Fruit fly (Drosophila melanogaster) whole organism, embryonic: ENCODE results near the gene CG13075.

ENCODE experiments used
- Abd-B ChIP-seq: fragments of 200-800 bp; sonication (Bioruptor generic); optimal IDR thresholded peaks from 2 replicates; lab custom pipeline; 2018; ENCODE audit warnings: missing biosample characterization, mild to moderate bottlenecking, missing genetic modification characterization, moderate library complexity
- Ada2b ChIP-seq: fragments of 200-800 bp; sonication (Bioruptor generic); IDR thresholded peaks from 2 replicates; pipeline ENCODE4 v1.3.6; 2022; ENCODE audit warnings: missing biosample characterization, missing genetic modification characterization
- CG10462 ChIP-seq: fragments of 200-800 bp; sonication (Bioruptor generic); optimal IDR thresholded peaks from 2 replicates; lab custom pipeline; 2016; ENCODE audit warnings: missing biosample characterization, missing genetic modification characterization
- CG10543 ChIP-seq: fragments of 200-800 bp; sonication (Bioruptor generic); optimal IDR thresholded peaks from 3 replicates; lab custom pipeline; 2017; ENCODE audit warnings: missing biosample characterization, mild to moderate bottlenecking, missing genetic modification characterization, moderate library complexity
- CG17829 ChIP-seq: fragments of 200-800 bp; optimal IDR thresholded peaks from 2 replicates; lab custom pipeline; 2019; ENCODE audit warnings: missing biosample characterization, mild to moderate bottlenecking, missing genetic modification characterization, moderate library complexity
- CG18262 ChIP-seq: fragments of 200-800 bp; optimal IDR thresholded peaks from 3 replicates; lab custom pipeline; 2019; ENCODE audit warnings: missing biosample characterization, mild to moderate bottlenecking, missing genetic modification characterization, moderate library complexity
- CG1832 ChIP-seq: fragments of 200-800 bp; sonication (Bioruptor generic); optimal IDR thresholded peaks from 2 replicates; lab custom pipeline; 2017; ENCODE audit warnings: missing biosample characterization, mild to moderate bottlenecking, missing genetic modification characterization, inconsistent platforms
- CG2202 ChIP-seq: fragments of 200-800 bp; sonication (Bioruptor generic); optimal IDR thresholded peaks from 2 replicates; lab custom pipeline; 2018; ENCODE audit warnings: missing biosample characterization, mild to moderate bottlenecking, missing genetic modification characterization
- CG7372 ChIP-seq: fragments of 200-800 bp; sonication (Bioruptor generic); IDR thresholded peaks from 2 replicates; pipeline ENCODE4 v1.3.6; 2022; ENCODE audit warnings: missing biosample characterization, missing genetic modification characterization
- CG7839 ChIP-seq: fragments of 200-800 bp; sonication (Bioruptor generic); optimal IDR thresholded peaks from 3 replicates; lab custom pipeline; 2018; ENCODE audit warnings: missing biosample characterization, mild to moderate bottlenecking, missing genetic modification characterization, moderate library complexity
- CG8281 ChIP-seq: fragments of 200-800 bp; sonication (Bioruptor generic); optimal IDR thresholded peaks from 2 replicates; lab custom pipeline; 2018; ENCODE audit warnings: missing biosample characterization, mild to moderate bottlenecking, missing genetic modification characterization, moderate library complexity
- CG8478 ChIP-seq: fragments of >200 bp; optimal IDR thresholded peaks from 2 replicates; lab custom pipeline; 2018
- CoRest ChIP-seq: fragments of 200-800 bp; sonication (Bioruptor generic); optimal IDR thresholded peaks from 3 replicates; lab custom pipeline; 2018; ENCODE audit warnings: missing biosample characterization, mild to moderate bottlenecking, missing genetic modification characterization, moderate library complexity
- D ChIP-seq, 2 experiments: fragments of 200-800 bp in 1 of 2; fragments of >200 bp in 1 of 2; sonication (Bioruptor generic) in 1 of 2; optimal IDR thresholded peaks; 2 replicates in 1 of 2; 3 replicates in 1 of 2; lab custom pipeline; 2017; ENCODE audit warnings: mild to moderate bottlenecking in 1 of 2, missing biosample characterization in 1 of 2, missing genetic modification characterization in 1 of 2, missing genetic modification reagents in 1 of 2
- Doc2 ChIP-seq: fragments of 200-800 bp; sonication (Bioruptor generic); IDR thresholded peaks from 2 replicates; pipeline ENCODE4 v1.3.6; 2022; ENCODE audit warnings: missing biosample characterization, missing genetic modification characterization
- HLH4C ChIP-seq: fragments of 200-800 bp; sonication (Bioruptor generic); IDR thresholded peaks from 3 replicates; pipeline ENCODE4 v1.3.6; 2022; ENCODE audit warnings: missing biosample characterization, missing genetic modification characterization; ENCODE audit not compliant: partially characterized antibody
- Hr78 ChIP-seq, 2 experiments: fragments of 200-800 bp in 1 of 2; fragments of >200 bp in 1 of 2; sonication (Bioruptor generic) in 1 of 2; optimal IDR thresholded peaks; 2 replicates each; lab custom pipeline; 2017 to 2019; ENCODE audit warnings: missing biosample characterization in 2 of 2, missing genetic modification characterization in 2 of 2, mild to moderate bottlenecking in 1 of 2, moderate library complexity in 1 of 2
- Lhr ChIP-seq: fragments of 200-800 bp; sonication (Bioruptor generic); optimal IDR thresholded peaks from 3 replicates; lab custom pipeline; 2017; ENCODE audit warnings: mild to moderate bottlenecking, missing biosample characterization, missing genetic modification reagents, missing genetic modification characterization
- NfI ChIP-seq: fragments of 200-800 bp; sonication (Bioruptor generic); optimal IDR thresholded peaks from 3 replicates; lab custom pipeline; 2018; ENCODE audit warnings: missing biosample characterization, mild to moderate bottlenecking, missing genetic modification characterization, moderate library complexity
- Sox102F ChIP-seq: fragments of 200-800 bp; sonication (Bioruptor generic); optimal IDR thresholded peaks from 2 replicates; lab custom pipeline; 2018; ENCODE audit warnings: missing biosample characterization, mild to moderate bottlenecking, missing genetic modification characterization, moderate library complexity
- Sry-β ChIP-seq: fragments of 200-800 bp; sonication (Bioruptor generic); optimal IDR thresholded peaks from 2 replicates; lab custom pipeline; 2018; ENCODE audit warnings: missing biosample characterization, mild to moderate bottlenecking, missing genetic modification characterization, moderate library complexity
- Stat92E ChIP-seq, 3 experiments: fragments of >200 bp in 2 of 3; fragments of 200-800 bp in 1 of 3; sonication (Bioruptor generic) in 1 of 3; optimal IDR thresholded peaks; 2 replicates each; lab custom pipeline; 2017 to 2019; ENCODE audit warnings: missing biosample characterization in 3 of 3, missing genetic modification characterization in 3 of 3, mild to moderate bottlenecking in 1 of 3, moderate library complexity in 1 of 3
- Xbp1 ChIP-seq: fragments of 200-800 bp; sonication (Bioruptor generic); optimal IDR thresholded peaks from 3 replicates; lab custom pipeline; 2016; ENCODE audit warnings: missing biosample characterization, mild to moderate bottlenecking, missing genetic modification characterization
- abd-A ChIP-seq: fragments of 200-800 bp; sonication (Bioruptor generic); optimal IDR thresholded peaks from 3 replicates; lab custom pipeline; 2019; ENCODE audit warnings: missing biosample characterization, mild to moderate bottlenecking, missing genetic modification characterization, moderate library complexity
- cad ChIP-seq: fragments of >200 bp; optimal IDR thresholded peaks from 2 replicates; lab custom pipeline; 2017; ENCODE audit warnings: missing biosample characterization, missing genetic modification characterization
- cg ChIP-seq: fragments of 200-800 bp; sonication (Bioruptor generic); optimal IDR thresholded peaks from 3 replicates; lab custom pipeline; 2019; ENCODE audit warnings: missing biosample characterization, mild to moderate bottlenecking, missing genetic modification characterization, moderate library complexity
- crol ChIP-seq: fragments of 200-800 bp; sonication (Bioruptor generic); IDR thresholded peaks from 2 replicates; pipeline ENCODE4 v1.3.6; 2022; ENCODE audit warnings: missing biosample characterization, missing genetic modification characterization
- fd3F ChIP-seq: fragments of 200-800 bp; sonication (Bioruptor generic); optimal IDR thresholded peaks from 2 replicates; lab custom pipeline; 2018; ENCODE audit warnings: missing biosample characterization, mild to moderate bottlenecking, missing genetic modification characterization, moderate library complexity
- gce ChIP-seq: fragments of 200-800 bp; sonication (Bioruptor generic); IDR thresholded peaks from 3 replicates; pipeline ENCODE4 v1.3.6; 2022; ENCODE audit warnings: missing biosample characterization, missing genetic modification characterization
- gcm ChIP-seq: fragments of 200-800 bp; sonication (Bioruptor generic); optimal IDR thresholded peaks from 2 replicates; lab custom pipeline; 2019; ENCODE audit warnings: missing biosample characterization, mild to moderate bottlenecking, missing genetic modification characterization, moderate library complexity
- grn ChIP-seq: fragments of 200-800 bp; sonication (Bioruptor generic); optimal IDR thresholded peaks from 3 replicates; lab custom pipeline; 2017; ENCODE audit warnings: missing biosample characterization, missing genetic modification characterization
- ham ChIP-seq: fragments of 200-800 bp; sonication (Bioruptor generic); IDR thresholded peaks from 2 replicates; pipeline ENCODE4 v1.3.6; 2022; ENCODE audit warnings: missing biosample characterization, missing genetic modification characterization
- kni ChIP-seq: fragments of 200-800 bp; sonication (Bioruptor generic); optimal IDR thresholded peaks from 3 replicates; lab custom pipeline; 2017; ENCODE audit warnings: mild to moderate bottlenecking, missing biosample characterization, missing genetic modification reagents, missing genetic modification characterization
- mld ChIP-seq: fragments of 200-800 bp; sonication (Bioruptor generic); IDR thresholded peaks from 3 replicates; pipeline ENCODE4 v1.3.6; 2022; ENCODE audit warnings: missing biosample characterization, missing genetic modification characterization; ENCODE audit not compliant: partially characterized antibody
- nmo ChIP-seq: fragments of 200-800 bp; sonication (Bioruptor generic); optimal IDR thresholded peaks from 2 replicates; lab custom pipeline; 2018; ENCODE audit warnings: missing biosample characterization, mild to moderate bottlenecking, missing genetic modification characterization, moderate library complexity
- oc ChIP-seq: fragments of 200-800 bp; sonication (Bioruptor generic); optimal IDR thresholded peaks from 2 replicates; lab custom pipeline; 2018; ENCODE audit warnings: missing biosample characterization, mild to moderate bottlenecking, missing genetic modification characterization, moderate library complexity
- pan ChIP-seq, 4 experiments: fragments of >200 bp in 3 of 4; fragments of 200-800 bp in 1 of 4; sonication (Bioruptor generic) in 1 of 4; optimal IDR thresholded peaks in 3 of 4; IDR thresholded peaks in 1 of 4; 2 replicates each; pipeline versions ENCODE4 v1.3.6 to Lab custom; 2017 to 2022; ENCODE audit warnings: missing biosample characterization in 2 of 4, missing genetic modification characterization in 2 of 4, mixed read lengths in 1 of 4
- pros ChIP-seq: fragments of 200-800 bp; sonication (Bioruptor generic); optimal IDR thresholded peaks from 3 replicates; lab custom pipeline; 2019; ENCODE audit warnings: missing biosample characterization, mild to moderate bottlenecking, missing genetic modification characterization, moderate library complexity
- sd ChIP-seq: fragments of 200-800 bp; sonication (Bioruptor generic); optimal IDR thresholded peaks from 3 replicates; lab custom pipeline; 2018; ENCODE audit warnings: missing biosample characterization, mild to moderate bottlenecking, missing genetic modification characterization, moderate library complexity
- shn ChIP-seq: fragments of 200-800 bp; sonication (Bioruptor generic); optimal IDR thresholded peaks from 3 replicates; lab custom pipeline; 2016; ENCODE audit warnings: missing biosample characterization, missing genetic modification characterization
- sug ChIP-seq: fragments of 200-800 bp; optimal IDR thresholded peaks from 2 replicates; lab custom pipeline; 2019; ENCODE audit warnings: missing biosample characterization, mild to moderate bottlenecking, missing genetic modification characterization, moderate library complexity
- tll ChIP-seq, 2 experiments: fragments of 200-800 bp in 1 of 2; fragments of >200 bp in 1 of 2; sonication (Bioruptor generic) in 1 of 2; optimal IDR thresholded peaks; 2 replicates each; lab custom pipeline; 2017 to 2019; ENCODE audit warnings: missing biosample characterization in 2 of 2, missing genetic modification characterization in 2 of 2, mild to moderate bottlenecking in 1 of 2, moderate library complexity in 1 of 2
- twi ChIP-seq: fragments of 200-800 bp; optimal IDR thresholded peaks from 2 replicates; lab custom pipeline; 2019; ENCODE audit warnings: missing biosample characterization, mild to moderate bottlenecking, missing genetic modification characterization, moderate library complexity
- tx ChIP-seq: fragments of 200-800 bp; sonication (Bioruptor generic); optimal IDR thresholded peaks from 2 replicates; lab custom pipeline; 2016; ENCODE audit warnings: missing biosample characterization, missing genetic modification characterization
- z ChIP-seq: fragments of 200-800 bp; sonication (Bioruptor generic); IDR thresholded peaks from 3 replicates; pipeline ENCODE4 v1.3.6; 2022; ENCODE audit warnings: missing biosample characterization, missing genetic modification characterization
- zen ChIP-seq: fragments of 200-800 bp; sonication (Bioruptor generic); optimal IDR thresholded peaks from 3 replicates; lab custom pipeline; 2018; ENCODE audit warnings: missing biosample characterization, mild to moderate bottlenecking, missing genetic modification characterization, moderate library complexity

Gene CG13075

dm6 chr3L:16043782-16044352 lies 39.9 kb upstream of the CG13075 start:
- TF ChIP-seq crol (GFP tag; lab: Robert Waterston, UW): peak; percentile 87
- TF ChIP-seq pan (optimal IDR thresholded peaks at IDR 0.05; lab: Kevin White, UChicago): peak in 1 of 2 experiments; percentile 54
- TF ChIP-seq pan (GFP tag; optimal IDR thresholded peaks at IDR 0.05 in 1 of 2, IDR thresholded peaks at IDR 0.05 in 1 of 2): no peak
- TF ChIP-seq HLH4C (GFP tag; lab: Robert Waterston, UW): no peak
- TF ChIP-seq abd-A (tag; lab: Kevin White, UChicago): peak; percentile 68
- TF ChIP-seq zen (tag; lab: Kevin White, UChicago): peak; percentile 63
- no peak for TF ChIP-seq sug (tag; lab: Kevin White, UChicago)
- no peak for TF ChIP-seq NfI (GFP tag; lab: Kevin White, UChicago)
- TF ChIP-seq kni (GFP tag; lab: Kevin White, UChicago): peak; percentile 88
- TF ChIP-seq CG8478 (lab: Kevin White, UChicago): no peak
- no peak for TF ChIP-seq CG10462
- TF ChIP-seq z: 0 out of 3 replicates have a peak, but pooled peaks have one; percentile 43
- TF ChIP-seq oc (tag; lab: Kevin White, UChicago): peak; percentile 4
- TF ChIP-seq gce: 0 out of 3 replicates have a peak, but pooled peaks have one; percentile 31
- peak; percentile 58 for TF ChIP-seq cad (GFP tag; lab: Kevin White, UChicago)
- peak; percentile 11 for TF ChIP-seq Sry-β (GFP tag; lab: Kevin White, UChicago)
- peak; percentile 24 for TF ChIP-seq cg (GFP tag; lab: Kevin White, UChicago)
- TF ChIP-seq CG8281 (tag; lab: Kevin White, UChicago): peak; percentile 34
- TF ChIP-seq sd: peak; percentile 69
- peak in 1 of 3 experiments; percentile 95 for TF ChIP-seq Stat92E (GFP tag; optimal IDR thresholded peaks at IDR 0.05; lab: Kevin White, UChicago)
- TF ChIP-seq tx (GFP tag; lab: Kevin White, UChicago): no peak
- peak; percentile 37 for TF ChIP-seq CG1832 (GFP tag; lab: Kevin White, UChicago)
- TF ChIP-seq Hr78 (GFP tag; optimal IDR thresholded peaks at IDR 0.05; lab: Kevin White, UChicago): peak in 1 of 2 experiments; percentile 62
- TF ChIP-seq gcm: peak; percentile 35
- TF ChIP-seq CG10543 (GFP tag; lab: Kevin White, UChicago): peak; percentile 28
- TF ChIP-seq tll (GFP tag; optimal IDR thresholded peaks at IDR 0.05; lab: Kevin White, UChicago): peak in 1 of 2 experiments; percentile 89
- peak; percentile 11 for TF ChIP-seq twi (tag; lab: Kevin White, UChicago)
- peak; percentile 84 for TF ChIP-seq grn
- peak; percentile 84 for TF ChIP-seq pros (GFP tag; lab: Kevin White, UChicago)
- TF ChIP-seq Ada2b: no peak
- TF ChIP-seq shn (GFP tag; lab: Kevin White, UChicago): peak; percentile 5
- peak; percentile 66 for TF ChIP-seq D (optimal IDR thresholded peaks at IDR 0.05; lab: Kevin White, UChicago)
- TF ChIP-seq D (GFP tag; optimal IDR thresholded peaks at IDR 0.05; lab: Kevin White, UChicago): no peak
- no peak for TF ChIP-seq ham
- no peak for TF ChIP-seq Doc2 (GFP tag; lab: Robert Waterston, UW)

dm6 chr3L:16045083-16045830 lies 38.5 kb upstream of the CG13075 start:
- TF ChIP-seq Abd-B (GFP tag; lab: Kevin White, UChicago) (peak; percentile 27), mld (GFP tag; lab: Robert Waterston, UW) (no peak), CoRest (tag; lab: Kevin White, UChicago) (peak; percentile 44), Xbp1 (GFP tag; lab: Kevin White, UChicago) (peak; percentile 11), CG18262 (tag; lab: Kevin White, UChicago) (peak; percentile 71), Sox102F (GFP tag; lab: Kevin White, UChicago) (peak; percentile 64), Lhr (GFP tag; lab: Kevin White, UChicago) (no peak), CG7839 (tag; lab: Kevin White, UChicago) (peak; percentile 61), CG2202 (tag; lab: Kevin White, UChicago) (peak; percentile 10), CG7372 (peak; percentile 22; the same call in 1 of the 2 replicates), CG17829 (tag; lab: Kevin White, UChicago) (peak; percentile 40), fd3F (GFP tag; lab: Kevin White, UChicago) (peak; percentile 3), nmo (GFP tag; lab: Kevin White, UChicago) (peak; percentile 69)
